Fruit fly (Drosophila melanogaster): ENCODE data around the gene CG7519.

DNA sequence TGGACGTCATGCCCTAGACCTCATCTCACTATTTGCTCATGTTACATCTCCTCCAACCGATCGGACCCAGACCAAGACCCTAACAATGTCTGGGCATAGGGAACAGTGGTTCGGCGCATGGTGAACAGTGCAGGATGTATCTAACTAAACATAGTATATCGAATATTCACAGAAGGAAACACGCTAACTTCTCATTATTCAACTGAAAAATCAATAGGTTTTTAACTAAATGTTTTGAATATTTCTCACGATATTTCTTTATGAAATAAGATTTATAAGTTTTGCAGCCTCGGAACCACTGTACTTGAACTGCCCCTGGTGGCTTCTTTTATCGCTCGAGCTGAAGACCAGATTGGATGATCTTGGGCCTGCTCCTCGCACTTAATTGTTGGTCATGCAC lies 39.3 kb upstream of the CG7519 start:
- no peak for TF ChIP-seq CG11294 (GFP tag; IDR thresholded peaks at IDR 0.05)
- no peak for TF ChIP-seq Lpt (GFP tag; optimal IDR thresholded peaks at IDR 0.05)
- no peak for TF ChIP-seq CG6854 (GFP tag; optimal IDR thresholded peaks at IDR 0.05)
- no peak for TF ChIP-seq Sox15 (GFP tag; optimal IDR thresholded peaks at IDR 0.05)
- TF ChIP-seq Smox (GFP tag; optimal IDR thresholded peaks at IDR 0.05): no peak

Measured in whole organism, prepupa.